Worm (Caenorhabditis elegans): ENCODE measurements around the gene C34C12.2.

Gene C34C12.2

DNA sequence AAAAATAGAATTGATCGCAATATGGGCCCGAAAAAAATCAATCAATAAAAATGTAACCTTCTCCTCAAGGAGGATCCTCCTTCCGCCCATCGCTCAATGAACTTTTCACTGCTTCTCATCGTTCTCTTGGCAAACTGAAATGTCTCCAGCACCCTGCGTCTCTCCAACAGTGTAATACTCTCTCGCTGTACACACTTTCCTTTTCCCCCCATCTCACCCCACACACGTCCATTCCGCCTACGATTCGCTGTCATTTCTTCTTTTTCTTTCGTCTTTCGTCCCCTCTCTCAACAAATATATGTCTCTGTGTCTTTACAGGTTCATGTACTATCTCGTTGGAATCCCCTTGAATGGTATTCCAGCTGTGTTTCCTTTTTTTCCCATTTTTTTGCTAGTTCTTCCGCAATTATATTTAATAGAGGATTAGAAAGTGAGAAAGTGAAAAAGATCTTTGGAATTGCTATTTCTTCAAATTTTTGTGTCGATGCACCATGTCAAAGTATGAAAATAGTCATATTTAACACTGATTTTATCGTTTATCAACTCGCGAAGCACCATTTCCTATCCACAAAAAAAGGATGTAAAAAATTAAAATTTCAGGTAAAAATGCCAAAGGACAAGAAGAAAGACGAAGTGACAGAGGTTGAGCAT, 17.9 kb downstream of the C34C12.2 start, which contains the start of gene rsu-1 (continued):
- peak in 1 of 2 experiments; percentile 8 for TF ChIP-seq daf-16 (GFP tag; optimal IDR thresholded peaks at IDR 0.05)
- TF ChIP-seq daf-16 (tag; optimal IDR thresholded peaks at IDR 0.05), result peak; percentile 49
- peak; percentile 43 for TF ChIP-seq nhr-6 (tag; optimal IDR thresholded peaks at IDR 0.05)
- TF ChIP-seq Y105C5A.15 (GFP tag; IDR thresholded peaks at IDR 0.05), result no peak
- TF ChIP-seq unc-130 (GFP tag; optimal IDR thresholded peaks at IDR 0.05), result no peak
- no peak for TF ChIP-seq attf-4 (tag; optimal IDR thresholded peaks at IDR 0.05)
- TF ChIP-seq nhr-11 (tag; optimal IDR thresholded peaks at IDR 0.05), result peak; percentile 4
- peak; percentile 66 for TF ChIP-seq rbr-2 (tag; optimal IDR thresholded peaks at IDR 0.05)

DNA sequence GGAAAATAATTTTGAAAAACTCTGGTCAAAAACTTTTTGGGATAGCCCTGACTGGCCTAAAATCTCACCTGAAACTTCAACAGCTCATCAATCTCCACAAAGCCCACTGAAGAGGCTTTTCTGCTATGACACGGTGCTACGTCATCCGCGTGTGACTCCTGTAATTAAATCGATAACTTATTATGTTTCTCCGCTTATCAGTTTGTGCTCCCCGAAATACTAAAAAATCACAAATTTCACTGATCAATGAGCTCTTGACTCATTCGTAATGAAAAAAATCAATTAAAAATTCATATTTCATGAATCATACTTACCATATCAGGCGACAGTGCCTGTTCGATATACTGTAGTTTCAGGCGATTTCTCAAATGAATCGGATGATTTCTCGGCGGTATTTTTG, 21.4 kb downstream of the C34C12.2 start:
- TF ChIP-seq pqm-1 (tag; optimal IDR thresholded peaks at IDR 0.05) (peak; percentile 58), dve-1 (tag; optimal IDR thresholded peaks at IDR 0.05; ENCODE audit: insufficient read depth) (peak; percentile 64), unc-39 (tag; optimal IDR thresholded peaks at IDR 0.05) (no peak), zfp-3 (GFP tag; conservative IDR thresholded peaks at IDR 0.05) (no peak), F44E2.7 (GFP tag; IDR thresholded peaks at IDR 0.05) (no peak), ces-1 (GFP tag; optimal IDR thresholded peaks at IDR 0.05) (no peak), php-3 (GFP tag; IDR thresholded peaks at IDR 0.05) (peak; percentile 60; the same call in 1 of the 2 replicates), dmd-8 (GFP tag; IDR thresholded peaks at IDR 0.05) (no peak), ztf-11 (tag; optimal IDR thresholded peaks at IDR 0.05) (no peak), daf-16 (GFP tag; optimal IDR thresholded peaks at IDR 0.05) (no peak), daf-16 (tag; optimal IDR thresholded peaks at IDR 0.05) (peak; percentile 19), dmd-6 (GFP tag; IDR thresholded peaks at IDR 0.05) (peak; percentile 52; the same call in 1 of the 2 replicates), tra-1 (GFP tag; IDR thresholded peaks at IDR 0.05) (0 out of 2 replicates have a peak, but pooled peaks have one; percentile 7), nhr-28 (tag; optimal IDR thresholded peaks at IDR 0.05) (peak; percentile 60), hlh-11 (tag; optimal IDR thresholded peaks at IDR 0.05) (peak; percentile 2)

DNA sequence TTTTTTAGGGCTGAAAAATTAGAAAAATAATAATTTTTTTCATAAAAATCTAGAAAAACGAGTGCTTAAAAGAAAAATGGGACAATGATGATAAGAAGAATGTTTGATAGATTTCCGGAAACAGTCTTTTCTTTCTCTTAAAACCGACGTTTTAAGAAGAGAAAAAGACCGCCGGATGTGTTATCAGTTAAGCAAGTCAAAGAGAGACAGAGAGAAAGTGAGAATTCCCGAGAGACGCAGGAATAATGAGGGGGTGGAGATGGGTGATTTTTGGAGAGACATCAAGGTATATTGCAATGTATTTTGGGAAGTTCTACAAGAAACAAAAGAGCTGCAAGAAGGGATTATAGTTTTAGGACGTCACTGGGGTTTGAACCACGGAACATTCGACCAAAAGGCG, 21.9 kb downstream of the C34C12.2 start, which contains the start of gene C34C12.9:
Gene C34C12.9 (minus strand): TSS at position 16 of the 400 bp plus-strand sequence.
- peak; percentile 35 for TF ChIP-seq nhr-28 (tag; optimal IDR thresholded peaks at IDR 0.05)
- TF ChIP-seq ceh-82 (tag; optimal IDR thresholded peaks at IDR 0.05), result no peak
- TF ChIP-seq dve-1 (tag; optimal IDR thresholded peaks at IDR 0.05; ENCODE audit: insufficient read depth), result peak; percentile 17
- TF ChIP-seq ztf-7 (tag; optimal IDR thresholded peaks at IDR 0.05), result no peak
- TF ChIP-seq unc-62 (GFP tag; optimal IDR thresholded peaks at IDR 0.05 in 1 of 2), result no peak
- TF ChIP-seq unc-62 (tag; optimal IDR thresholded peaks at IDR 0.05), result no peak
- TF ChIP-seq zfp-3 (GFP tag; conservative IDR thresholded peaks at IDR 0.05), result no peak
- peak; percentile 66 for TF ChIP-seq dmd-6 (GFP tag; IDR thresholded peaks at IDR 0.05)
- TF ChIP-seq nhr-10 (tag; optimal IDR thresholded peaks at IDR 0.05), result no peak
- peak; percentile 16 for TF ChIP-seq hlh-11 (tag; optimal IDR thresholded peaks at IDR 0.05)
- no peak for TF ChIP-seq ceh-28 (tag; optimal IDR thresholded peaks at IDR 0.05)
- TF ChIP-seq skn-1 (tag; optimal IDR thresholded peaks at IDR 0.05), result no peak
- TF ChIP-seq D1046.2 (GFP tag; IDR thresholded peaks at IDR 0.05), result no peak
- peak; percentile 93 for TF ChIP-seq lin-1 (GFP tag; IDR thresholded peaks at IDR 0.05)
- peak; percentile 39 for TF ChIP-seq aha-1 (tag)
- TF ChIP-seq daf-16 (GFP tag; optimal IDR thresholded peaks at IDR 0.05), result no peak
- peak; percentile 10 for TF ChIP-seq daf-16 (tag; optimal IDR thresholded peaks at IDR 0.05)

DNA sequence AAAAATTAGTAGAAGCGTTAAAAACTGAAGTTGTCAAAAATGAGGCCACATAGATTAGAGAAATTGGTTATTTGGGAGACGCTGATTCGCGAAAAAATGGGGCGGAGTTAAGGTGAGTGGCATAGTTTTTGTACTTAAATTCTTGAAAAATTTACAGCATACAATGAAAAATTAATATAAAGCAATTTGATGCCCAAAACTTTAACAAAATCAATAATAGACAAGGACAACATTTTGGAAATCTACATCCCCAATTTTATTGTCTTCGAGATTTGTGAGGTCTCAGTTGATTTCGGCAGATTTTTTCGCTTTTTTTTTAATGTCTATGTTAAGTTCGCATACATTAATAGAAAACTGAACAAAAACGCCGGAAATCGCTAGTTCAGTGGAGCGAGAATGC, 22.7 kb downstream of the C34C12.2 start:
- peak; percentile 42 for TF ChIP-seq mes-2 (tag; optimal IDR thresholded peaks at IDR 0.05; ENCODE audit: poor library complexity, severe bottlenecking)
- peak in 1 of 2 experiments; percentile 81 for TF ChIP-seq hif-1 (tag; optimal IDR thresholded peaks at IDR 0.05)
- TF ChIP-seq unc-130 (GFP tag; optimal IDR thresholded peaks at IDR 0.05), result peak; percentile 19
- no peak for TF ChIP-seq unc-62 (GFP tag; optimal IDR thresholded peaks at IDR 0.05 in 1 of 2)
- no peak for TF ChIP-seq unc-62 (tag; optimal IDR thresholded peaks at IDR 0.05)
- no peak for TF ChIP-seq dmd-9 (GFP tag; IDR thresholded peaks at IDR 0.05)
